Worm (Caenorhabditis elegans) whole organism, early embryonic: ENCODE data around the gene C08F8.6.

Experiments
- B0310.2 ChIP-seq: sonication (generic microtip); optimal IDR thresholded peaks from 2 replicates; lab custom pipeline; 2016; ENCODE audit warnings: mild to moderate bottlenecking, missing genetic modification characterization, missing compliant biosample characterization
- F13C5.2 ChIP-seq: sonication (generic microtip); optimal IDR thresholded peaks from 2 replicates; lab custom pipeline; 2017; ENCODE audit warnings: mild to moderate bottlenecking, missing genetic modification characterization, inconsistent platforms, missing compliant biosample characterization
- ama-1 ChIP-seq: fragments of 150-350 bp; optimal IDR thresholded peaks from 2 replicates; lab custom pipeline; 2014
- ceh-13 ChIP-seq: fragments of 200-800 bp; sonication (Bioruptor generic); optimal IDR thresholded peaks from 2 replicates; lab custom pipeline; 2018; ENCODE audit warnings: mild to moderate bottlenecking, missing genetic modification characterization, missing compliant biosample characterization
- ceh-36 ChIP-seq: sonication (generic microtip); optimal IDR thresholded peaks from 2 replicates; lab custom pipeline; 2016; ENCODE audit warnings: missing genetic modification characterization, inconsistent platforms, missing compliant biosample characterization
- ets-7 ChIP-seq: sonication (generic microtip); optimal IDR thresholded peaks from 2 replicates; lab custom pipeline; 2016; ENCODE audit warnings: missing genotype, missing genetic modification characterization, missing compliant biosample characterization
- hmbx-1 ChIP-seq: sonication (generic microtip); optimal IDR thresholded peaks from 2 replicates; lab custom pipeline; 2016; ENCODE audit warnings: mild to moderate bottlenecking, missing genetic modification characterization, missing compliant biosample characterization
- hmg-4 ChIP-seq: fragments of 200-800 bp; sonication (Bioruptor generic); optimal IDR thresholded peaks from 2 replicates; lab custom pipeline; 2018; ENCODE audit warnings: mild to moderate bottlenecking, missing genetic modification characterization, missing compliant biosample characterization
- hnd-1 ChIP-seq: sonication (generic microtip); optimal IDR thresholded peaks from 2 replicates; lab custom pipeline; 2016; ENCODE audit warnings: missing genetic modification characterization, missing compliant biosample characterization
- pes-1 ChIP-seq: fragments of 200-800 bp; sonication (Bioruptor generic); IDR thresholded peaks from 2 replicates; pipeline ENCODE4 v1.3.6; 2022; ENCODE audit warnings: missing genetic modification reagents, missing genetic modification characterization, missing compliant biosample characterization
- scrt-1 ChIP-seq: fragments of 200-800 bp; sonication (Bioruptor generic); IDR thresholded peaks from 2 replicates; pipeline ENCODE4 v1.3.6; 2022; ENCODE audit warnings: missing genetic modification characterization, missing compliant biosample characterization
- tbx-11 ChIP-seq: fragments of 200-800 bp; sonication (Bioruptor generic); IDR thresholded peaks from 2 replicates; pipeline ENCODE4 v1.3.6; 2022; ENCODE audit warnings: missing genetic modification characterization, missing compliant biosample characterization
- tbx-37 ChIP-seq: fragments of 200-800 bp; sonication (Bioruptor generic); conservative IDR thresholded peaks from 2 replicates; pipeline ENCODE4 v1.3.6; 2022; ENCODE audit warnings: missing genetic modification reagents, missing genetic modification characterization, missing compliant biosample characterization

DNA sequence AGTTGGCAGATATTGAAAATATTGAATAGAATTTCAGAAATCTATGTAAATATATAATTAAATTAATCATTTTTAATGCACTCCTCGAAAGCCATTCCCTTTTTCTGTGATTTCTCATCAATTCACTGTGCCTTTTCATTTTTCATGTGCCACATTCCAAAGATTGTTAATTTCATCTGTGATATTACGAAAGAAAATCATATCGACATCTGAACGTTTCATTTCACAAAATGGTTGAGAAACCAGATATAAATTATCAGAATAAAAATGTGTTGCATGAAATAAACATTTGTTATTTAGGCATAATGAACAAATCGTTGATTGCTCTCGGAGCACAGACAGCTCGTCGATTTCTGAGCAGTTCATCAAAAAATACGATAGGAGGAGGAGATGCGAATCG lies 19.3 kb upstream of the C08F8.6 start, which contains the start of gene nuaf-3:
- no peak for TF ChIP-seq ets-7 (tag; lab: Kevin White, UChicago)
- no peak for TF ChIP-seq hmbx-1
- no peak for TF ChIP-seq F13C5.2 (tag; lab: Kevin White, UChicago)
- no peak for TF ChIP-seq ceh-36 (tag; lab: Kevin White, UChicago)
- no peak for TF ChIP-seq hnd-1 (tag; lab: Kevin White, UChicago)
- no peak for TF ChIP-seq ceh-13 (GFP tag; lab: Kevin White, UChicago)
- TF ChIP-seq hmg-4 (GFP tag; lab: Kevin White, UChicago), result no peak
- no peak for TF ChIP-seq ama-1 (lab: Kevin White, UChicago)
- TF ChIP-seq pes-1 (GFP tag; lab: Robert Waterston, UW), result no peak
- TF ChIP-seq B0310.2 (tag; lab: Kevin White, UChicago), result no peak
- no peak for TF ChIP-seq tbx-37 (GFP tag; lab: Robert Waterston, UW)
- TF ChIP-seq scrt-1 (GFP tag; lab: Robert Waterston, UW), result no peak
- TF ChIP-seq tbx-11, result no peak
